Fruit fly (Drosophila melanogaster) whole organism, embryonic: Measurements from ENCODE around the gene CG33947.

Experiments
- Atf3 ChIP-seq: fragments of 200-800 bp; sonication (Bioruptor generic); optimal IDR thresholded peaks from 3 replicates; lab custom pipeline; 2016; ENCODE audit warnings: missing biosample characterization, missing genetic modification characterization
- Blimp-1 ChIP-seq: fragments of 200-800 bp; sonication (Bioruptor generic); optimal IDR thresholded peaks from 3 replicates; lab custom pipeline; 2018; ENCODE audit warnings: missing biosample characterization, missing genetic modification characterization, mild to moderate bottlenecking, moderate library complexity, missing genetic modification reagents
- CG12744 ChIP-seq: fragments of 200-800 bp; sonication (Bioruptor generic); optimal IDR thresholded peaks from 2 replicates; lab custom pipeline; 2016; ENCODE audit warnings: missing biosample characterization, missing genetic modification characterization
- CG1832 ChIP-seq: fragments of 200-800 bp; sonication (Bioruptor generic); optimal IDR thresholded peaks from 2 replicates; lab custom pipeline; 2017; ENCODE audit warnings: missing biosample characterization, mild to moderate bottlenecking, missing genetic modification characterization, inconsistent platforms
- CG18599 ChIP-seq: fragments of 200-800 bp; sonication (Bioruptor generic); optimal IDR thresholded peaks from 3 replicates; lab custom pipeline; 2017; ENCODE audit warnings: missing biosample characterization, missing genetic modification characterization, mild to moderate bottlenecking, moderate library complexity, missing genetic modification reagents
- CG18619 ChIP-seq: fragments of 200-800 bp; sonication (Bioruptor generic); optimal IDR thresholded peaks from 3 replicates; lab custom pipeline; 2017; ENCODE audit warnings: missing biosample characterization, mild to moderate bottlenecking, missing genetic modification characterization
- CG18764 ChIP-seq: fragments of 200-800 bp; sonication (Bioruptor generic); optimal IDR thresholded peaks from 3 replicates; lab custom pipeline; 2016; ENCODE audit warnings: missing biosample characterization, missing genetic modification characterization
- CG2875 ChIP-seq: fragments of 200-800 bp; sonication (Bioruptor generic); optimal IDR thresholded peaks from 2 replicates; lab custom pipeline; 2017; ENCODE audit warnings: missing biosample characterization, mild to moderate bottlenecking, missing genetic modification characterization, missing genetic modification reagents
- CG30020 ChIP-seq: fragments of 200-800 bp; optimal IDR thresholded peaks from 2 replicates; lab custom pipeline; 2019; ENCODE audit warnings: missing biosample characterization, mild to moderate bottlenecking, missing genetic modification characterization, moderate library complexity
- CG3065 ChIP-seq: fragments of 200-800 bp; sonication (Bioruptor generic); optimal IDR thresholded peaks from 2 replicates; lab custom pipeline; 2016; ENCODE audit warnings: missing biosample characterization, missing genetic modification characterization
- CG32767 ChIP-seq: fragments of 200-800 bp; sonication (Bioruptor generic); IDR thresholded peaks from 2 replicates; pipeline ENCODE4 v1.3.6; 2022; ENCODE audit warnings: missing biosample characterization, missing genetic modification characterization
- CG34422 ChIP-seq: fragments of 200-800 bp; sonication (Bioruptor generic); IDR thresholded peaks from 3 replicates; pipeline ENCODE4 v1.3.6; 2022; ENCODE audit warnings: missing biosample characterization, missing genetic modification characterization
- CG6791 ChIP-seq: fragments of 200-800 bp; sonication (Bioruptor generic); IDR thresholded peaks from 3 replicates; pipeline ENCODE4 v1.3.6; 2022; ENCODE audit warnings: missing biosample characterization, missing genetic modification characterization; ENCODE audit not compliant: partially characterized antibody
- CG7928 ChIP-seq: fragments of 200-800 bp; sonication (Bioruptor generic); optimal IDR thresholded peaks from 2 replicates; lab custom pipeline; 2017; ENCODE audit warnings: missing biosample characterization, mild to moderate bottlenecking, missing genetic modification characterization
- CG8944 ChIP-seq: fragments of 200-800 bp; sonication (Bioruptor generic); optimal IDR thresholded peaks from 3 replicates; lab custom pipeline; 2016; ENCODE audit warnings: missing biosample characterization, missing genetic modification characterization
- CG9215 ChIP-seq: fragments of 200-800 bp; sonication (Bioruptor generic); IDR thresholded peaks from 2 replicates; pipeline ENCODE4 v1.3.6; 2022; ENCODE audit warnings: missing biosample characterization, missing genetic modification characterization
- CG9609 ChIP-seq: fragments of 200-800 bp; sonication (Bioruptor generic); optimal IDR thresholded peaks from 3 replicates; lab custom pipeline; 2016; ENCODE audit warnings: missing biosample characterization, missing genetic modification characterization
- CG9932 ChIP-seq: fragments of 200-800 bp; sonication (Bioruptor generic); IDR thresholded peaks from 2 replicates; pipeline ENCODE4 v1.3.6; 2022; ENCODE audit warnings: missing biosample characterization, missing genetic modification characterization
- Dp ChIP-seq: fragments of 200-800 bp; sonication (Bioruptor generic); optimal IDR thresholded peaks from 2 replicates; lab custom pipeline; 2018; ENCODE audit warnings: missing biosample characterization, mild to moderate bottlenecking, missing genetic modification characterization, moderate library complexity
- MESR4 ChIP-seq: fragments of 200-800 bp; sonication (Bioruptor generic); optimal IDR thresholded peaks from 2 replicates; lab custom pipeline; 2018; ENCODE audit warnings: missing biosample characterization, mild to moderate bottlenecking, missing genetic modification characterization, moderate library complexity
- MTF-1 ChIP-seq: fragments of 200-800 bp; sonication (Bioruptor generic); optimal IDR thresholded peaks from 2 replicates; lab custom pipeline; 2018; ENCODE audit warnings: missing biosample characterization, mild to moderate bottlenecking, missing genetic modification characterization, borderline replicate concordance
- Mes4 ChIP-seq: fragments of 200-800 bp; sonication (Bioruptor generic); optimal IDR thresholded peaks from 2 replicates; lab custom pipeline; 2016; ENCODE audit warnings: missing biosample characterization, missing genetic modification characterization
- Oli ChIP-seq: fragments of 200-800 bp; sonication (Bioruptor generic); optimal IDR thresholded peaks from 2 replicates; lab custom pipeline; 2018; ENCODE audit warnings: missing biosample characterization, mild to moderate bottlenecking, missing genetic modification characterization, moderate library complexity
- PHDP ChIP-seq: fragments of 200-800 bp; sonication (Bioruptor generic); optimal IDR thresholded peaks from 3 replicates; lab custom pipeline; 2018; ENCODE audit warnings: missing biosample characterization, mild to moderate bottlenecking, missing genetic modification characterization, moderate library complexity
- Pdp1 ChIP-seq, 2 experiments: fragments of 200-800 bp; sonication (Bioruptor generic); optimal IDR thresholded peaks; 3 replicates each; lab custom pipeline; 2016; ENCODE audit warnings: missing biosample characterization in 2 of 2, missing genetic modification characterization in 2 of 2, mild to moderate bottlenecking in 1 of 2, moderate library complexity in 1 of 2
- Ravus ChIP-seq: fragments of 200-800 bp; sonication (Bioruptor generic); IDR thresholded peaks from 2 replicates; pipeline ENCODE4 v1.3.6; 2022; ENCODE audit warnings: missing biosample characterization, missing genetic modification characterization
- Side ChIP-seq: fragments of 200-800 bp; sonication (Bioruptor generic); optimal IDR thresholded peaks from 2 replicates; lab custom pipeline; 2016; ENCODE audit warnings: missing biosample characterization, missing genetic modification characterization
- Taf1 ChIP-seq: fragments of 200-800 bp; sonication (Bioruptor generic); IDR thresholded peaks from 2 replicates; pipeline ENCODE4 v1.3.6; 2022; ENCODE audit warnings: missing biosample characterization, missing genetic modification characterization
- Xbp1 ChIP-seq: fragments of 200-800 bp; sonication (Bioruptor generic); optimal IDR thresholded peaks from 3 replicates; lab custom pipeline; 2016; ENCODE audit warnings: missing biosample characterization, mild to moderate bottlenecking, missing genetic modification characterization
- bowl ChIP-seq: fragments of 200-800 bp; sonication (Bioruptor generic); IDR thresholded peaks from 2 replicates; pipeline ENCODE4 v1.3.6; 2022; ENCODE audit warnings: missing biosample characterization, missing genetic modification characterization
- dati ChIP-seq: fragments of 200-800 bp; sonication (Bioruptor generic); IDR thresholded peaks from 2 replicates; pipeline ENCODE4 v1.3.6; 2022; ENCODE audit warnings: missing biosample characterization, missing genetic modification characterization
- dimm ChIP-seq: fragments of 200-800 bp; sonication (Bioruptor generic); IDR thresholded peaks from 2 replicates; pipeline ENCODE4 v1.3.6; 2022; ENCODE audit warnings: missing biosample characterization, missing genetic modification characterization
- eve ChIP-seq, 2 experiments: fragments of >200 bp; optimal IDR thresholded peaks; 2 replicates each; lab custom pipeline; 2017; ENCODE audit warnings: missing biosample characterization in 2 of 2, missing genetic modification characterization in 2 of 2
- eyg ChIP-seq: fragments of 200-800 bp; sonication (Bioruptor generic); optimal IDR thresholded peaks from 3 replicates; lab custom pipeline; 2016; ENCODE audit warnings: missing biosample characterization, missing genetic modification characterization
- ftz-f1 ChIP-seq: fragments of 200-800 bp; sonication (Bioruptor generic); optimal IDR thresholded peaks from 2 replicates; lab custom pipeline; 2016; ENCODE audit warnings: missing biosample characterization, missing genetic modification characterization
- gro ChIP-seq: fragments of 200-800 bp; sonication (Bioruptor generic); optimal IDR thresholded peaks from 2 replicates; lab custom pipeline; 2016; ENCODE audit warnings: missing biosample characterization, missing genetic modification characterization
- gsb-n ChIP-seq: fragments of 200-800 bp; sonication (Bioruptor generic); optimal IDR thresholded peaks from 3 replicates; lab custom pipeline; 2018; ENCODE audit warnings: missing biosample characterization, mild to moderate bottlenecking, missing genetic modification characterization
- ind ChIP-seq: fragments of 200-800 bp; sonication (Bioruptor generic); optimal IDR thresholded peaks from 3 replicates; lab custom pipeline; 2016; ENCODE audit warnings: missing biosample characterization, missing genetic modification characterization
- insv ChIP-seq, 2 experiments: fragments of 200-800 bp; sonication (Bioruptor generic); optimal IDR thresholded peaks; 3 replicates each; lab custom pipeline; 2016 to 2018; ENCODE audit warnings: missing biosample characterization in 2 of 2, missing genetic modification characterization in 2 of 2
- jigr1 ChIP-seq: fragments of 200-800 bp; sonication (Bioruptor generic); IDR thresholded peaks from 3 replicates; pipeline ENCODE4 v1.3.6; 2022; ENCODE audit warnings: missing biosample characterization, missing genetic modification characterization
- klu ChIP-seq: fragments of 200-800 bp; sonication (Bioruptor generic); IDR thresholded peaks from 2 replicates; pipeline ENCODE4 v1.3.6; 2022; ENCODE audit warnings: missing biosample characterization, missing genetic modification characterization
- lmd ChIP-seq: fragments of 200-800 bp; sonication (Bioruptor generic); IDR thresholded peaks from 2 replicates; pipeline ENCODE4 v1.3.6; 2022; ENCODE audit warnings: missing biosample characterization, missing genetic modification characterization
- mld ChIP-seq: fragments of 200-800 bp; sonication (Bioruptor generic); IDR thresholded peaks from 3 replicates; pipeline ENCODE4 v1.3.6; 2022; ENCODE audit warnings: missing biosample characterization, missing genetic modification characterization; ENCODE audit not compliant: partially characterized antibody
- onecut ChIP-seq: fragments of 200-800 bp; sonication (Bioruptor generic); IDR thresholded peaks from 2 replicates; pipeline ENCODE4 v1.3.6; 2022; ENCODE audit warnings: missing biosample characterization, missing genetic modification characterization
- psq ChIP-seq: fragments of 200-800 bp; sonication (Bioruptor generic); optimal IDR thresholded peaks from 2 replicates; lab custom pipeline; 2017; ENCODE audit warnings: missing biosample characterization, missing genetic modification characterization
- scrt ChIP-seq: fragments of 200-800 bp; sonication (Bioruptor generic); optimal IDR thresholded peaks from 2 replicates; lab custom pipeline; 2018; ENCODE audit warnings: missing biosample characterization, mild to moderate bottlenecking, missing genetic modification characterization, moderate library complexity
- seq ChIP-seq: fragments of 200-800 bp; sonication (Bioruptor generic); IDR thresholded peaks from 2 replicates; pipeline ENCODE4 v1.3.6; 2022; ENCODE audit warnings: missing biosample characterization, missing genetic modification characterization
- ttk ChIP-seq: fragments of 200-800 bp; sonication (Bioruptor generic); IDR thresholded peaks from 2 replicates; pipeline ENCODE4 v2.1.2; 2022; ENCODE audit warnings: missing biosample characterization, missing genetic modification characterization
- vvl ChIP-seq: fragments of 200-800 bp; sonication (Bioruptor generic); IDR thresholded peaks from 2 replicates; pipeline ENCODE4 v1.3.6; 2022; ENCODE audit warnings: missing biosample characterization, missing genetic modification characterization
- yki ChIP-seq: fragments of >200 bp; optimal IDR thresholded peaks from 3 replicates; lab custom pipeline; 2018
- z ChIP-seq: fragments of 200-800 bp; sonication (Bioruptor generic); IDR thresholded peaks from 3 replicates; pipeline ENCODE4 v1.3.6; 2022; ENCODE audit warnings: missing biosample characterization, missing genetic modification characterization
- zfh2 ChIP-seq: fragments of 200-800 bp; sonication (Bioruptor generic); optimal IDR thresholded peaks from 2 replicates; lab custom pipeline; 2016; ENCODE audit warnings: missing biosample characterization, missing genetic modification characterization

The CG33947 gene

DNA sequence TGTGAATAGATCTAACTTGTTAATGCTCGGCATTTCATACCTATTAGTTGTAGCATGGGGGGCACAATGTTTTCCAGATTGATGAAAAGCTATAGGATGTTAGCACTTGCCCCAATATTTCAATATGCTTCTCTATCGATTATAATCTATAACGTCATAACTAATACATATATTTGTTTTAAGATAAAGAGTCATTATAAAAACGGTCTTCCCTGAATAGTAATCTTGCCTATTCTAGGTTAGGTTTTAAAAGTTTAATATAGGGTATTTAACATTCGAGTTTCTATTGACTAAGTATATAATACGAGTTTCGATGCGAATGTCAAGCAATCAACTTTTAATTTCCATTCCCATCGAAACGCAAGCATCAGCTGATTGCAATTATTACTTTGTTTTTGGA, 35.1 kb upstream of the CG33947 start, which contains the start of the genes CG6321 and Blos2 (continued):
- TF ChIP-seq MTF-1 (GFP tag; lab: Kevin White, UChicago) (peak; percentile 6), Side (GFP tag; lab: Kevin White, UChicago) (peak; percentile 38), dimm (GFP tag; lab: Robert Waterston, UW) (no peak), CG9215 (no peak), CG9609 (GFP tag; lab: Kevin White, UChicago) (peak; percentile 32), Atf3 (GFP tag; lab: Kevin White, UChicago) (no peak), yki (lab: Kevin White, UChicago) (no peak), seq (GFP tag; lab: Robert Waterston, UW) (peak; percentile 16; the same call in 1 of the 2 replicates), MESR4 (GFP tag; lab: Kevin White, UChicago) (no peak), klu (GFP tag; lab: Robert Waterston, UW) (peak; percentile 52), Xbp1 (GFP tag; lab: Kevin White, UChicago) (peak; percentile 75), onecut (peak; percentile 76), insv (GFP tag; optimal IDR thresholded peaks at IDR 0.05; lab: Kevin White, UChicago) (no peak), jigr1 (no peak), Dp (peak; percentile 50), vvl (GFP tag; lab: Robert Waterston, UW) (peak; percentile 88), CG9932 (GFP tag; lab: Robert Waterston, UW) (peak; percentile 50), psq (GFP tag; lab: Kevin White, UChicago) (no peak), CG7928 (no peak), Pdp1 (GFP tag; optimal IDR thresholded peaks at IDR 0.05; lab: Kevin White, UChicago) (peak; percentile 30 to 65), lmd (GFP tag; lab: Robert Waterston, UW) (peak; percentile 68), CG3065 (GFP tag; lab: Kevin White, UChicago) (no peak), gsb-n (tag; lab: Kevin White, UChicago) (peak; percentile 75), eve (GFP tag; optimal IDR thresholded peaks at IDR 0.05; lab: Kevin White, UChicago) (peak in 1 of 2 experiments; percentile 83), Blimp-1 (GFP tag; lab: Kevin White, UChicago) (peak; percentile 78), gro (GFP tag; lab: Kevin White, UChicago) (peak; percentile 5), CG32767 (GFP tag; lab: Robert Waterston, UW) (0 out of 2 replicates have a peak, but pooled peaks have one; percentile 21), CG18599 (GFP tag; lab: Kevin White, UChicago) (peak; percentile 85), Taf1 (GFP tag; lab: Robert Waterston, UW) (peak; percentile 40; the same call in 1 of the 2 replicates), ftz-f1 (no peak), PHDP (peak; percentile 89), eyg (GFP tag; lab: Kevin White, UChicago) (no peak), z (GFP tag; lab: Robert Waterston, UW) (no peak), CG30020 (tag; lab: Kevin White, UChicago) (peak; percentile 43), ttk (GFP tag; lab: Robert Waterston, UW) (peak; percentile 55), Ravus (no peak), CG34422 (GFP tag; lab: Robert Waterston, UW) (0 out of 3 replicates have a peak, but pooled peaks have one; percentile 38), Oli (tag; lab: Kevin White, UChicago) (peak; percentile 78), mld (GFP tag; lab: Robert Waterston, UW) (no peak), CG18764 (GFP tag; lab: Kevin White, UChicago) (peak; percentile 4), CG6791 (GFP tag; lab: Robert Waterston, UW) (no peak), scrt (GFP tag; lab: Kevin White, UChicago) (peak; percentile 68), CG1832 (no peak), Mes4 (GFP tag; lab: Kevin White, UChicago) (peak; percentile 20), dati (no peak), CG8944 (GFP tag; lab: Kevin White, UChicago) (no peak), CG2875 (peak; percentile 36), CG12744 (GFP tag; lab: Kevin White, UChicago) (peak; percentile 54), zfh2 (GFP tag; lab: Kevin White, UChicago) (no peak), bowl (GFP tag; lab: Robert Waterston, UW) (no peak), CG18619 (GFP tag; lab: Kevin White, UChicago) (peak; percentile 58), ind (GFP tag; lab: Kevin White, UChicago) (peak; percentile 75)
